Worm (Caenorhabditis elegans) whole organism, young adult: ENCODE data around the gene gst-7.

ENCODE experiments used
- B0035.1 ChIP-seq: sonication (generic microtip); optimal IDR thresholded peaks from 2 replicates; lab custom pipeline; 2016; ENCODE audit warnings: missing genetic modification characterization, mild to moderate bottlenecking, missing compliant biosample characterization, missing genotype, missing genetic modification reagents
- C06A6.2 ChIP-seq: fragments of 200-800 bp; sonication (Bioruptor generic); conservative IDR thresholded peaks from 2 replicates; pipeline ENCODE4 v1.3.6; 2022; ENCODE audit warnings: missing genetic modification characterization, missing compliant biosample characterization
- C17E4.6 ChIP-seq: fragments of 200-800 bp; sonication (Bioruptor generic); IDR thresholded peaks from 2 replicates; pipeline ENCODE4 v1.3.6; 2022; ENCODE audit warnings: missing genetic modification reagents, missing genetic modification characterization, missing compliant biosample characterization
- F10E7.11 ChIP-seq: sonication (generic microtip); optimal IDR thresholded peaks from 2 replicates; lab custom pipeline; 2017; ENCODE audit warnings: mild to moderate bottlenecking, missing genetic modification characterization, moderate library complexity, missing compliant biosample characterization
- F23B12.7 ChIP-seq: sonication (generic microtip); optimal IDR thresholded peaks from 2 replicates; lab custom pipeline; 2017; ENCODE audit warnings: missing genetic modification characterization, mild to moderate bottlenecking, missing compliant biosample characterization, antibody characterized with exemption, moderate library complexity; ENCODE audit not compliant: insufficient read depth
- F33H1.4 ChIP-seq: fragments of 200-800 bp; sonication (Bioruptor generic); IDR thresholded peaks from 2 replicates; pipeline ENCODE4 v1.3.6; 2022; ENCODE audit warnings: missing genetic modification reagents, missing genetic modification characterization, missing compliant biosample characterization
- F49E8.2 ChIP-seq: sonication (generic microtip); optimal IDR thresholded peaks from 3 replicates; lab custom pipeline; 2017; ENCODE audit warnings: missing genetic modification characterization, mild to moderate bottlenecking, missing compliant biosample characterization, antibody characterized with exemption, moderate library complexity; ENCODE audit not compliant: insufficient read depth
- F52B5.7 ChIP-seq: sonication (generic microtip); optimal IDR thresholded peaks from 2 replicates; lab custom pipeline; 2016; ENCODE audit warnings: mild to moderate bottlenecking, missing genetic modification characterization, missing compliant biosample characterization
- T07F8.4 ChIP-seq: sonication (generic microtip); optimal IDR thresholded peaks from 2 replicates; lab custom pipeline; 2016; ENCODE audit warnings: mild to moderate bottlenecking, missing genetic modification characterization, moderate library complexity, missing compliant biosample characterization
- T26A5.8 ChIP-seq: sonication (generic microtip); optimal IDR thresholded peaks from 2 replicates; lab custom pipeline; 2016; ENCODE audit warnings: missing genetic modification characterization, missing compliant biosample characterization
- Y56A3A.18 ChIP-seq: fragments of 200-800 bp; sonication (Bioruptor generic); IDR thresholded peaks from 2 replicates; pipeline ENCODE4 v1.3.6; 2022; ENCODE audit warnings: missing genetic modification reagents, missing genetic modification characterization, missing compliant biosample characterization
- Y95B8A.8 ChIP-seq: fragments of 200-800 bp; sonication (Bioruptor generic); IDR thresholded peaks from 2 replicates; pipeline ENCODE4 v1.3.6; 2022; ENCODE audit warnings: missing genetic modification reagents, missing genetic modification characterization, missing compliant biosample characterization
- ama-1 ChIP-seq, 3 experiments: fragments of 150-350 bp in 1 of 3; sonication (generic microtip) in 2 of 3; optimal IDR thresholded peaks; 2 replicates each; lab custom pipeline; 2014 to 2018; ENCODE audit warnings: missing biosample characterization in 2 of 3, missing genetic modification characterization in 2 of 3, missing genetic modification reagents in 2 of 3
- athp-1 ChIP-seq: sonication (generic microtip); optimal IDR thresholded peaks from 2 replicates; lab custom pipeline; 2017; ENCODE audit warnings: mild to moderate bottlenecking, missing genetic modification characterization, missing compliant biosample characterization
- attf-3 ChIP-seq: fragments of 200-800 bp; sonication (Bioruptor generic); conservative IDR thresholded peaks from 2 replicates; pipeline ENCODE4 v1.3.6; 2022; ENCODE audit warnings: missing genetic modification reagents, missing genetic modification characterization, missing compliant biosample characterization
- attf-6 ChIP-seq: fragments of 200-800 bp; sonication (Bioruptor generic); IDR thresholded peaks from 2 replicates; pipeline ENCODE4 v1.3.6; 2022; ENCODE audit warnings: missing genetic modification reagents, missing genetic modification characterization, missing compliant biosample characterization
- ccch-3 ChIP-seq: fragments of 200-800 bp; sonication (Bioruptor generic); optimal IDR thresholded peaks from 2 replicates; lab custom pipeline; 2018; ENCODE audit warnings: mild to moderate bottlenecking, missing genetic modification characterization, missing compliant biosample characterization
- cebp-1 ChIP-seq, 2 experiments: fragments of 200-800 bp in 1 of 2; sonication (Bioruptor generic) in 1 of 2; sonication (generic microtip) in 1 of 2; IDR thresholded peaks in 1 of 2; optimal IDR thresholded peaks in 1 of 2; 2 replicates each; pipeline versions ENCODE4 v1.3.6 to Lab custom; 2017 to 2022; ENCODE audit warnings: missing compliant biosample characterization in 2 of 2, missing genetic modification characterization in 2 of 2, mild to moderate bottlenecking in 1 of 2, missing genetic modification reagents in 1 of 2, moderate library complexity in 1 of 2
- cebp-2 ChIP-seq: fragments of 200-800 bp; sonication (Bioruptor generic); IDR thresholded peaks from 2 replicates; pipeline ENCODE4 v1.3.6; 2022; ENCODE audit warnings: missing genetic modification characterization, missing compliant biosample characterization
- ceh-40 ChIP-seq: fragments of 200-800 bp; sonication (Bioruptor generic); IDR thresholded peaks from 2 replicates; pipeline ENCODE4 v1.3.6; 2022; ENCODE audit warnings: missing genetic modification characterization, missing compliant biosample characterization
- ceh-91 ChIP-seq: fragments of 200-800 bp; sonication (Bioruptor generic); IDR thresholded peaks from 2 replicates; pipeline ENCODE4 v1.3.6; 2022; ENCODE audit warnings: missing genetic modification reagents, missing genetic modification characterization, missing compliant biosample characterization
- chd-7 ChIP-seq: sonication (generic microtip); optimal IDR thresholded peaks from 2 replicates; lab custom pipeline; 2016; ENCODE audit warnings: mild to moderate bottlenecking, missing genetic modification characterization, moderate library complexity, missing compliant biosample characterization
- die-1 ChIP-seq: sonication (generic microtip); optimal IDR thresholded peaks from 2 replicates; lab custom pipeline; 2016; ENCODE audit warnings: missing genotype, mild to moderate bottlenecking, missing genetic modification characterization, missing compliant biosample characterization
- dox-1 ChIP-seq: fragments of 200-800 bp; sonication (Bioruptor generic); IDR thresholded peaks from 2 replicates; pipeline ENCODE4 v1.3.6; 2022; ENCODE audit warnings: missing genetic modification reagents, missing genetic modification characterization, missing compliant biosample characterization
- egrh-3 ChIP-seq: fragments of 200-800 bp; sonication (Bioruptor generic); IDR thresholded peaks from 2 replicates; pipeline ENCODE4 v1.3.6; 2022; ENCODE audit warnings: missing genetic modification reagents, missing genetic modification characterization, missing compliant biosample characterization
- fkh-3 ChIP-seq: sonication (generic microtip); optimal IDR thresholded peaks from 2 replicates; lab custom pipeline; 2016; ENCODE audit warnings: mild to moderate bottlenecking, missing genetic modification characterization, missing compliant biosample characterization
- hlh-26 ChIP-seq: fragments of 200-800 bp; sonication (Bioruptor generic); conservative IDR thresholded peaks from 2 replicates; pipeline ENCODE4 v1.3.6; 2022; ENCODE audit warnings: missing genetic modification reagents, missing genetic modification characterization, missing compliant biosample characterization
- hmg-1.2 ChIP-seq: fragments of 200-800 bp; sonication (Bioruptor generic); IDR thresholded peaks from 2 replicates; pipeline ENCODE4 v1.3.6; 2022; ENCODE audit warnings: missing genetic modification reagents, missing genetic modification characterization, missing compliant biosample characterization
- hmg-20 ChIP-seq: fragments of 200-800 bp; sonication (Bioruptor generic); IDR thresholded peaks from 2 replicates; pipeline ENCODE4 v1.3.6; 2022; ENCODE audit warnings: missing genetic modification reagents, missing genetic modification characterization, missing compliant biosample characterization
- let-526 ChIP-seq: fragments of 200-800 bp; sonication (Bioruptor generic); IDR thresholded peaks from 2 replicates; pipeline ENCODE4 v1.3.6; 2022; ENCODE audit warnings: missing genetic modification reagents, missing genetic modification characterization, missing compliant biosample characterization
- lin-54 ChIP-seq: fragments of 200-800 bp; sonication (Bioruptor generic); optimal IDR thresholded peaks from 2 replicates; lab custom pipeline; 2018; ENCODE audit warnings: mild to moderate bottlenecking, missing genetic modification characterization, missing compliant biosample characterization
- lsl-1 ChIP-seq: fragments of 200-800 bp; sonication (Bioruptor generic); optimal IDR thresholded peaks from 2 replicates; lab custom pipeline; 2018; ENCODE audit warnings: mild to moderate bottlenecking, missing genetic modification characterization, moderate library complexity, missing compliant biosample characterization
- lsy-27 ChIP-seq: sonication (generic microtip); optimal IDR thresholded peaks from 2 replicates; lab custom pipeline; 2017; ENCODE audit warnings: missing genetic modification characterization, mild to moderate bottlenecking, missing compliant biosample characterization, antibody characterized with exemption, missing genotype, borderline replicate concordance; ENCODE audit not compliant: insufficient read depth
- mcd-1 ChIP-seq: fragments of 200-800 bp; sonication (Bioruptor generic); IDR thresholded peaks from 2 replicates; pipeline ENCODE4 v1.3.6; 2022; ENCODE audit warnings: missing genetic modification reagents, missing genetic modification characterization, missing compliant biosample characterization
- nfya-2 ChIP-seq: fragments of 200-800 bp; sonication (Bioruptor generic); IDR thresholded peaks from 2 replicates; pipeline ENCODE4 v1.3.6; 2022; ENCODE audit warnings: missing genetic modification reagents, missing genetic modification characterization, missing compliant biosample characterization
- nhr-120 ChIP-seq: fragments of 200-800 bp; sonication (Bioruptor generic); IDR thresholded peaks from 2 replicates; pipeline ENCODE4 v1.3.6; 2022; ENCODE audit warnings: missing genetic modification characterization, missing compliant biosample characterization
- nhr-179 ChIP-seq: sonication (generic microtip); optimal IDR thresholded peaks from 2 replicates; lab custom pipeline; 2016; ENCODE audit warnings: mild to moderate bottlenecking, missing genetic modification characterization, missing compliant biosample characterization
- nhr-80 ChIP-seq: sonication (generic microtip); optimal IDR thresholded peaks from 2 replicates; lab custom pipeline; 2016; ENCODE audit warnings: missing genetic modification characterization, missing compliant biosample characterization
- sea-2 ChIP-seq: fragments of 200-800 bp; sonication (Bioruptor generic); IDR thresholded peaks from 2 replicates; pipeline ENCODE4 v1.3.6; 2022; ENCODE audit warnings: missing genetic modification characterization, missing compliant biosample characterization
- snpc-1.1 ChIP-seq: sonication (generic microtip); optimal IDR thresholded peaks from 2 replicates; lab custom pipeline; 2017; ENCODE audit warnings: missing genetic modification characterization, mild to moderate bottlenecking, missing compliant biosample characterization, antibody characterized with exemption, moderate library complexity, missing genotype, missing genetic modification reagents; ENCODE audit not compliant: insufficient read depth
- snpc-4 ChIP-seq, 5 experiments: fragments of 150-350 bp in 1 of 5; sonication (generic microtip) in 4 of 5; optimal IDR thresholded peaks; 2 replicates each; lab custom pipeline; 2014 to 2018; ENCODE audit warnings: missing genetic modification characterization in 5 of 5, missing biosample characterization in 3 of 5, antibody characterized with exemption in 2 of 5, mild to moderate bottlenecking in 2 of 5, missing compliant biosample characterization in 2 of 5, missing genotype in 2 of 5, moderate library complexity in 2 of 5, missing genetic modification reagents in 1 of 5
- tlf-1 ChIP-seq: fragments of 200-800 bp; sonication (Bioruptor generic); optimal IDR thresholded peaks from 2 replicates; lab custom pipeline; 2018; ENCODE audit warnings: mild to moderate bottlenecking, missing genetic modification characterization, missing compliant biosample characterization
- zfh-2 ChIP-seq: fragments of 200-800 bp; sonication (Bioruptor generic); conservative IDR thresholded peaks from 2 replicates; pipeline ENCODE4 v1.3.6; 2022; ENCODE audit warnings: missing genetic modification reagents, missing genetic modification characterization, missing compliant biosample characterization
- ztf-22 ChIP-seq: fragments of 200-800 bp; sonication (Bioruptor generic); optimal IDR thresholded peaks from 2 replicates; lab custom pipeline; 2018; ENCODE audit warnings: mild to moderate bottlenecking, missing genetic modification characterization, moderate library complexity, missing compliant biosample characterization
- ztf-28 ChIP-seq: fragments of 200-800 bp; sonication (Bioruptor generic); IDR thresholded peaks from 2 replicates; pipeline ENCODE4 v1.3.6; 2022; ENCODE audit warnings: missing genetic modification reagents, missing genetic modification characterization, missing compliant biosample characterization
- ztf-3 ChIP-seq: fragments of 200-800 bp; sonication (Bioruptor generic); optimal IDR thresholded peaks from 2 replicates; lab custom pipeline; 2018; ENCODE audit warnings: mild to moderate bottlenecking, missing genetic modification characterization, missing compliant biosample characterization

gst-7 gene

DNA sequence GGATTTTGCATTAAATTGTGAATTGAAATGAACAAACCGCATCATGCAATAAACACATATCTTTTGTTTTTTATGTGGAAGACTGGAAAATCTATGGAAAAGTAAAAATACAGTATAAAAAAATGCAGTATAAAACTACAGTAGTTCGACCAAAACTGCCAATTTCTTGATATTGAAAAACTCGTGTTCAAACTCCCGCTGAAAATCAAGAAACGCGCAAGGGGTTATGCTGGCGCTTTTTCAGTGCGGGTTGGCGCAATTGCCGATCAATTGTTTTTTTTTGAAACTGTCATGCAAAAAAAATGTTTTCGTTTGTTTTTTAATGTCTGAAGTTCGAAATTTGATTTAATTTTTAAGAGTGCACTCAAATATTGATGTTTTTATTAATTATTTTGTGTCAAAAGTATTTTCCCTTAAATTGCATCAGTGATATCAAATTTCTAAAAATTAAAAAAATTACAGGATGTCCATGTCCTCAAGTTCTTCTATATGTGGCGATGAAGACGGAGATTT is 30.2 kb upstream of the gst-7 start, which contains the start of gene dnj-9 (continued):
- TF ChIP-seq hmg-1.2 (GFP tag; lab: Robert Waterston, UW): peak; percentile 73
- no peak for TF ChIP-seq nfya-2
- no peak for TF ChIP-seq ama-1 (optimal IDR thresholded peaks at IDR 0.05; lab: Kevin White, UChicago)
- TF ChIP-seq ama-1 (GFP tag; optimal IDR thresholded peaks at IDR 0.05; lab: Kevin White, UChicago): peak in 1 of 2 experiments; percentile 62
- peak; percentile 73 for TF ChIP-seq attf-6 (GFP tag; lab: Robert Waterston, UW)
- no peak for TF ChIP-seq nhr-179 (tag; lab: Kevin White, UChicago)
- peak; percentile 69 for TF ChIP-seq ceh-91 (GFP tag; lab: Robert Waterston, UW)
- peak; percentile 84 for TF ChIP-seq F33H1.4
- no peak for TF ChIP-seq F52B5.7 (tag; lab: Kevin White, UChicago)
- TF ChIP-seq tlf-1 (GFP tag; lab: Kevin White, UChicago): peak; percentile 93
- no peak for TF ChIP-seq cebp-2 (GFP tag; lab: Robert Waterston, UW)
- peak; percentile 64 for TF ChIP-seq nhr-80 (tag; lab: Kevin White, UChicago)
- peak; percentile 99 for TF ChIP-seq lin-54 (GFP tag; lab: Kevin White, UChicago)
- TF ChIP-seq ztf-28 (GFP tag; lab: Robert Waterston, UW): no peak
- TF ChIP-seq egrh-3 (GFP tag; lab: Robert Waterston, UW): no peak
- TF ChIP-seq lsy-27: no peak
- TF ChIP-seq C06A6.2: peak; percentile 91
- TF ChIP-seq lsl-1 (GFP tag; lab: Kevin White, UChicago): peak; percentile 82
- TF ChIP-seq mcd-1 (GFP tag; lab: Robert Waterston, UW): peak; percentile 93
- peak; percentile 95 for TF ChIP-seq dox-1
- no peak for TF ChIP-seq fkh-3 (tag; lab: Kevin White, UChicago)
- no peak for TF ChIP-seq ztf-3 (GFP tag; lab: Kevin White, UChicago)
- peak; percentile 66 for TF ChIP-seq athp-1
- peak; percentile 51; the same call in 1 of the 2 replicates for TF ChIP-seq ceh-40 (GFP tag; lab: Robert Waterston, UW)
- TF ChIP-seq Y95B8A.8 (GFP tag; lab: Robert Waterston, UW): peak; percentile 77; the same call in 1 of the 2 replicates
- peak; percentile 71 for TF ChIP-seq F49E8.2 (tag; lab: Kevin White, UChicago)
- TF ChIP-seq F23B12.7 (tag; lab: Kevin White, UChicago): peak; percentile 92
- peak; percentile 28 for TF ChIP-seq snpc-1.1 (tag; lab: Kevin White, UChicago)
- peak; percentile 88 for TF ChIP-seq C17E4.6 (GFP tag; lab: Robert Waterston, UW)
- peak; percentile 54 for TF ChIP-seq cebp-1 (GFP tag; IDR thresholded peaks at IDR 0.05; lab: Robert Waterston, UW)
- TF ChIP-seq cebp-1 (tag; optimal IDR thresholded peaks at IDR 0.05; lab: Kevin White, UChicago): peak; percentile 92
- no peak for TF ChIP-seq zfh-2 (GFP tag; lab: Robert Waterston, UW)
- TF ChIP-seq let-526: peak; percentile 83; the same call in 1 of the 2 replicates
- TF ChIP-seq snpc-4 (GFP tag; optimal IDR thresholded peaks at IDR 0.05; lab: Kevin White, UChicago): peak; percentile 74
- peak in 3 of 4 experiments; percentile 82 to 86 (median 84) for TF ChIP-seq snpc-4 (tag; optimal IDR thresholded peaks at IDR 0.05; lab: Kevin White, UChicago)
- no peak for TF ChIP-seq ccch-3
- peak; percentile 68 for TF ChIP-seq attf-3 (GFP tag; lab: Robert Waterston, UW)
- no peak for TF ChIP-seq T26A5.8
- peak; percentile 85 for TF ChIP-seq hmg-20 (GFP tag; lab: Robert Waterston, UW)
- TF ChIP-seq die-1 (tag; lab: Kevin White, UChicago): peak; percentile 53
- TF ChIP-seq Y56A3A.18 (GFP tag; lab: Robert Waterston, UW): peak; percentile 95
- peak; percentile 81 for TF ChIP-seq chd-7 (tag; lab: Kevin White, UChicago)
- TF ChIP-seq hlh-26 (GFP tag; lab: Robert Waterston, UW): no peak
- TF ChIP-seq sea-2 (GFP tag; lab: Robert Waterston, UW): no peak
- peak; percentile 78 for TF ChIP-seq B0035.1 (tag; lab: Kevin White, UChicago)
- peak; percentile 41 for TF ChIP-seq T07F8.4
- TF ChIP-seq nhr-120 (GFP tag; lab: Robert Waterston, UW): no peak
- no peak for TF ChIP-seq ztf-22 (GFP tag; lab: Kevin White, UChicago)
- TF ChIP-seq F10E7.11 (tag; lab: Kevin White, UChicago): no peak
